Fruit fly (Drosophila melanogaster): ENCODE results near the gene Xpac.

Xpac gene

DNA sequence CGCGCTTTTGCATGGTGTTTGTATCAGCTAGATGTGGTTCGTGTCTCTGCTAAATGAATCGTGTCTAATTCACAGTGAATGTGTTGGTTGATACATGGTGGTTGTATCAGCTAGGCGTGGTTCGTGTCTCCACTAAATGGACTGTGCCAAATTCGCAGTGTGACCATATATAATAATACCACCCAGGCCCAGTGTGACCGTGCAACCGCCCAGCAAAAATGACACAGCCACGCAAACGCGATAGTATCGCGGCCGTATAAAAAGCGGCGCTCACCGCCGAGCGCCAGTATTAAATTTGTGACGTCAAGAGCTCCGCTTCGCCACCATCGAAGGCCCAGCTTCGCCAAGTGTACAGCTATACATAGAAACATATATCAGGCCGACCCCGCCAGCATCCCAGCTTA lies 1.8 kb upstream of the Xpac start, which contains the start of gene cib (continued):
- TF ChIP-seq CG2712 (tag; optimal IDR thresholded peaks at IDR 0.05) (peak; percentile 97), CG17385 (GFP tag; optimal IDR thresholded peaks at IDR 0.05) (peak; percentile 43), E2f2 (GFP tag; IDR thresholded peaks at IDR 0.05) (peak; percentile 98), CG12744 (GFP tag; optimal IDR thresholded peaks at IDR 0.05) (peak; percentile 66), hb (GFP tag; IDR thresholded peaks at IDR 0.05; ENCODE audit: partially characterized antibody) (0 out of 3 replicates have a peak, but pooled peaks have one; percentile 52), tin (GFP tag; optimal IDR thresholded peaks at IDR 0.05) (no peak), en (GFP tag; optimal IDR thresholded peaks at IDR 0.05) (no peak), nom (GFP tag; optimal IDR thresholded peaks at IDR 0.05) (peak; percentile 49), rib (GFP tag; IDR thresholded peaks at IDR 0.05) (0 out of 2 replicates have a peak, but pooled peaks have one; percentile 32), CG1832 (GFP tag; optimal IDR thresholded peaks at IDR 0.05) (no peak), NC2β (GFP tag; optimal IDR thresholded peaks at IDR 0.05) (peak; percentile 65), CG18262 (tag; optimal IDR thresholded peaks at IDR 0.05) (peak; percentile 9), Hr3 (GFP tag; optimal IDR thresholded peaks at IDR 0.05) (no peak), CG14860 (GFP tag; IDR thresholded peaks at IDR 0.05; ENCODE audit: partially characterized antibody) (peak; percentile 50; the same call in 2 of the 3 replicates), Meics (GFP tag; optimal IDR thresholded peaks at IDR 0.05) (peak; percentile 15), pros (GFP tag; optimal IDR thresholded peaks at IDR 0.05) (no peak), grau (tag; optimal IDR thresholded peaks at IDR 0.05) (peak; percentile 49), Bteb2 (GFP tag; optimal IDR thresholded peaks at IDR 0.05) (no peak), Dbx (GFP tag; IDR thresholded peaks at IDR 0.05) (peak; percentile 75; the same call in 2 of the 3 replicates), CG3407 (GFP tag; optimal IDR thresholded peaks at IDR 0.05) (peak; percentile 14), CG4360 (GFP tag; IDR thresholded peaks at IDR 0.05) (no peak), nmo (GFP tag; optimal IDR thresholded peaks at IDR 0.05) (peak; percentile 51), Sox102F (GFP tag; optimal IDR thresholded peaks at IDR 0.05) (no peak), Optix (GFP tag; IDR thresholded peaks at IDR 0.05) (no peak), CG15601 (tag; optimal IDR thresholded peaks at IDR 0.05) (peak; percentile 65), CG9437 (GFP tag; optimal IDR thresholded peaks at IDR 0.05) (no peak), CG2889 (GFP tag; IDR thresholded peaks at IDR 0.05) (no peak), CG15269 (tag; optimal IDR thresholded peaks at IDR 0.05) (peak; percentile 31), usp (GFP tag; optimal IDR thresholded peaks at IDR 0.05) (no peak), CG12659 (GFP tag; optimal IDR thresholded peaks at IDR 0.05) (peak; percentile 81), CG12299 (tag; optimal IDR thresholded peaks at IDR 0.05) (peak; percentile 28), CG11085 (GFP tag; IDR thresholded peaks at IDR 0.05) (no peak), CG6765 (GFP tag; optimal IDR thresholded peaks at IDR 0.05) (no peak), CG16863 (GFP tag; optimal IDR thresholded peaks at IDR 0.05) (no peak), sens (GFP tag) (no peak), CG6854 (GFP tag; optimal IDR thresholded peaks at IDR 0.05) (peak; percentile 21), stc (GFP tag; IDR thresholded peaks at IDR 0.05) (no peak), pho (GFP tag; optimal IDR thresholded peaks at IDR 0.05) (no peak), gcm (GFP tag; optimal IDR thresholded peaks at IDR 0.05) (peak; percentile 48), ERR (GFP tag; optimal IDR thresholded peaks at IDR 0.05) (peak; percentile 23), Doc3 (GFP tag; IDR thresholded peaks at IDR 0.05; ENCODE audit: partially characterized antibody) (peak; percentile 65; the same call in 2 of the 3 replicates), Dad (GFP tag; optimal IDR thresholded peaks at IDR 0.05) (peak; percentile 53), ci (GFP tag; IDR thresholded peaks at IDR 0.05) (peak; percentile 75; the same call in 2 of the 3 replicates), CG7372 (GFP tag; IDR thresholded peaks at IDR 0.05) (no peak), CG33557 (GFP tag; optimal IDR thresholded peaks at IDR 0.05) (peak; percentile 31), CG7745 (tag; optimal IDR thresholded peaks at IDR 0.05) (no peak), CG4282 (GFP tag; optimal IDR thresholded peaks at IDR 0.05) (peak; percentile 13), Sry-δ (GFP tag; optimal IDR thresholded peaks at IDR 0.05) (peak; percentile 84), CG5180 (GFP tag; optimal IDR thresholded peaks at IDR 0.05) (no peak), E2f1 (GFP tag; IDR thresholded peaks at IDR 0.05) (no peak), CG17359 (tag; optimal IDR thresholded peaks at IDR 0.05) (peak; percentile 31)

All from whole organism, embryonic.